Worm (Caenorhabditis elegans) whole organism, early embryonic: ENCODE measurements around the gene sri-46.

Source experiments
- B0310.2 ChIP-seq: sonication (generic microtip); optimal IDR thresholded peaks from 2 replicates; lab custom pipeline; 2016; ENCODE audit warnings: mild to moderate bottlenecking, missing genetic modification characterization, missing compliant biosample characterization
- F13C5.2 ChIP-seq: sonication (generic microtip); optimal IDR thresholded peaks from 2 replicates; lab custom pipeline; 2017; ENCODE audit warnings: mild to moderate bottlenecking, missing genetic modification characterization, inconsistent platforms, missing compliant biosample characterization
- aly-1 ChIP-seq: sonication (generic microtip); optimal IDR thresholded peaks from 2 replicates; lab custom pipeline; 2016; ENCODE audit warnings: missing genetic modification characterization, missing compliant biosample characterization
- ama-1 ChIP-seq: fragments of 150-350 bp; optimal IDR thresholded peaks from 2 replicates; lab custom pipeline; 2014
- ceh-13 ChIP-seq: fragments of 200-800 bp; sonication (Bioruptor generic); optimal IDR thresholded peaks from 2 replicates; lab custom pipeline; 2018; ENCODE audit warnings: mild to moderate bottlenecking, missing genetic modification characterization, missing compliant biosample characterization
- ceh-36 ChIP-seq: sonication (generic microtip); optimal IDR thresholded peaks from 2 replicates; lab custom pipeline; 2016; ENCODE audit warnings: missing genetic modification characterization, inconsistent platforms, missing compliant biosample characterization
- ets-7 ChIP-seq: sonication (generic microtip); optimal IDR thresholded peaks from 2 replicates; lab custom pipeline; 2016; ENCODE audit warnings: missing genotype, missing genetic modification characterization, missing compliant biosample characterization
- flt-1 ChIP-seq: fragments of 200-800 bp; sonication (Bioruptor generic); IDR thresholded peaks from 2 replicates; pipeline ENCODE4 v1.3.6; 2022; ENCODE audit warnings: missing genetic modification characterization, missing compliant biosample characterization
- hmbx-1 ChIP-seq: sonication (generic microtip); optimal IDR thresholded peaks from 2 replicates; lab custom pipeline; 2016; ENCODE audit warnings: mild to moderate bottlenecking, missing genetic modification characterization, missing compliant biosample characterization
- hmg-4 ChIP-seq: fragments of 200-800 bp; sonication (Bioruptor generic); optimal IDR thresholded peaks from 2 replicates; lab custom pipeline; 2018; ENCODE audit warnings: mild to moderate bottlenecking, missing genetic modification characterization, missing compliant biosample characterization
- hnd-1 ChIP-seq: sonication (generic microtip); optimal IDR thresholded peaks from 2 replicates; lab custom pipeline; 2016; ENCODE audit warnings: missing genetic modification characterization, missing compliant biosample characterization
- pes-1 ChIP-seq: fragments of 200-800 bp; sonication (Bioruptor generic); IDR thresholded peaks from 2 replicates; pipeline ENCODE4 v1.3.6; 2022; ENCODE audit warnings: missing genetic modification reagents, missing genetic modification characterization, missing compliant biosample characterization
- scrt-1 ChIP-seq: fragments of 200-800 bp; sonication (Bioruptor generic); IDR thresholded peaks from 2 replicates; pipeline ENCODE4 v1.3.6; 2022; ENCODE audit warnings: missing genetic modification characterization, missing compliant biosample characterization
- sea-1 ChIP-seq: fragments of 200-800 bp; sonication (Bioruptor generic); conservative IDR thresholded peaks from 2 replicates; pipeline ENCODE4 v1.3.6; 2022; ENCODE audit warnings: missing genetic modification characterization, missing compliant biosample characterization
- tbx-11 ChIP-seq: fragments of 200-800 bp; sonication (Bioruptor generic); IDR thresholded peaks from 2 replicates; pipeline ENCODE4 v1.3.6; 2022; ENCODE audit warnings: missing genetic modification characterization, missing compliant biosample characterization
- tbx-37 ChIP-seq: fragments of 200-800 bp; sonication (Bioruptor generic); conservative IDR thresholded peaks from 2 replicates; pipeline ENCODE4 v1.3.6; 2022; ENCODE audit warnings: missing genetic modification reagents, missing genetic modification characterization, missing compliant biosample characterization
- tra-4 ChIP-seq: sonication (generic microtip); optimal IDR thresholded peaks from 2 replicates; lab custom pipeline; 2017; ENCODE audit warnings: missing genetic modification characterization, missing compliant biosample characterization

The sri-46 gene

ce11 chrII:624443-624842, 46.5 kb downstream of the sri-46 start, which contains the start of gene T04B8.5:
Gene T04B8.5, minus strand, starts transcription at chrII:624543.
- TF ChIP-seq flt-1 (no peak), hmg-4 (GFP tag; lab: Kevin White, UChicago) (no peak), aly-1 (tag; lab: Kevin White, UChicago) (no peak), tra-4 (tag; lab: Kevin White, UChicago) (no peak), ama-1 (lab: Kevin White, UChicago) (no peak), pes-1 (GFP tag; lab: Robert Waterston, UW) (no peak), ceh-13 (no peak), F13C5.2 (no peak), hmbx-1 (no peak), tbx-37 (GFP tag; lab: Robert Waterston, UW) (no peak), ceh-36 (tag; lab: Kevin White, UChicago) (no peak), tbx-11 (GFP tag; lab: Robert Waterston, UW) (no peak), sea-1 (GFP tag; lab: Robert Waterston, UW) (no peak), hnd-1 (tag; lab: Kevin White, UChicago) (no peak), ets-7 (tag; lab: Kevin White, UChicago) (no peak), scrt-1 (no peak)

ce11 chrII:622478-622877, 48.4 kb downstream of the sri-46 start:
- no peak for TF ChIP-seq hnd-1 (tag; lab: Kevin White, UChicago)
- TF ChIP-seq tra-4 (tag; lab: Kevin White, UChicago) = no peak
- TF ChIP-seq scrt-1 = no peak
- no peak for TF ChIP-seq ceh-13
- no peak for TF ChIP-seq B0310.2 (tag; lab: Kevin White, UChicago)
- TF ChIP-seq pes-1 (GFP tag; lab: Robert Waterston, UW) = no peak
- no peak for TF ChIP-seq tbx-37 (GFP tag; lab: Robert Waterston, UW)
- no peak for TF ChIP-seq flt-1
- TF ChIP-seq ceh-36 (tag; lab: Kevin White, UChicago) = no peak
- no peak for TF ChIP-seq hmg-4 (GFP tag; lab: Kevin White, UChicago)
- no peak for TF ChIP-seq tbx-11 (GFP tag; lab: Robert Waterston, UW)
- TF ChIP-seq ama-1 (lab: Kevin White, UChicago) = no peak
- TF ChIP-seq ets-7 (tag; lab: Kevin White, UChicago) = no peak
- TF ChIP-seq sea-1 (GFP tag; lab: Robert Waterston, UW) = no peak

ce11 chrII:621141-621540, 49.8 kb downstream of the sri-46 start:
- no peak for TF ChIP-seq hnd-1 (tag; lab: Kevin White, UChicago)
- TF ChIP-seq tbx-11 (GFP tag; lab: Robert Waterston, UW) = no peak
- TF ChIP-seq hmg-4 (GFP tag; lab: Kevin White, UChicago) = no peak
- TF ChIP-seq tra-4 (tag; lab: Kevin White, UChicago) = no peak
- TF ChIP-seq hmbx-1 = no peak
